Worm (Caenorhabditis elegans) whole organism, L3 larva: ENCODE results near the gene srlf-12.

Source experiments
- ama-1 ChIP-seq: fragments of 150-350 bp; optimal IDR thresholded peaks from 2 replicates; lab custom pipeline; 2018
- elt-3 ChIP-seq, 3 experiments: fragments of 150-350 bp in 1 of 3; sonication (generic microtip) in 2 of 3; optimal IDR thresholded peaks; 2 replicates in 2 of 3; 4 replicates in 1 of 3; lab custom pipeline; 2014 to 2017; ENCODE audit warnings: missing biosample characterization in 3 of 3, missing genetic modification characterization in 3 of 3
- jun-1 ChIP-seq: fragments of 150-350 bp; optimal IDR thresholded peaks from 2 replicates; lab custom pipeline; 2014; ENCODE audit warnings: missing biosample characterization, missing genetic modification reagents, missing genetic modification characterization
- nhr-11 ChIP-seq: fragments of 150-350 bp; optimal IDR thresholded peaks from 2 replicates; lab custom pipeline; 2014; ENCODE audit warnings: missing biosample characterization, missing genetic modification characterization
- nhr-77 ChIP-seq: fragments of 150-350 bp; optimal IDR thresholded peaks from 2 replicates; lab custom pipeline; 2014; ENCODE audit warnings: missing biosample characterization, missing genetic modification characterization
- pqm-1 ChIP-seq: fragments of 150-350 bp; optimal IDR thresholded peaks from 2 replicates; lab custom pipeline; 2017; ENCODE audit warnings: missing biosample characterization, missing genetic modification characterization, inconsistent platforms
- unc-62 ChIP-seq: fragments of 150-350 bp; sonication (generic microtip); optimal IDR thresholded peaks from 4 replicates; lab custom pipeline; 2014; ENCODE audit warnings: missing biosample characterization, missing genetic modification reagents, missing genetic modification characterization

DNA sequence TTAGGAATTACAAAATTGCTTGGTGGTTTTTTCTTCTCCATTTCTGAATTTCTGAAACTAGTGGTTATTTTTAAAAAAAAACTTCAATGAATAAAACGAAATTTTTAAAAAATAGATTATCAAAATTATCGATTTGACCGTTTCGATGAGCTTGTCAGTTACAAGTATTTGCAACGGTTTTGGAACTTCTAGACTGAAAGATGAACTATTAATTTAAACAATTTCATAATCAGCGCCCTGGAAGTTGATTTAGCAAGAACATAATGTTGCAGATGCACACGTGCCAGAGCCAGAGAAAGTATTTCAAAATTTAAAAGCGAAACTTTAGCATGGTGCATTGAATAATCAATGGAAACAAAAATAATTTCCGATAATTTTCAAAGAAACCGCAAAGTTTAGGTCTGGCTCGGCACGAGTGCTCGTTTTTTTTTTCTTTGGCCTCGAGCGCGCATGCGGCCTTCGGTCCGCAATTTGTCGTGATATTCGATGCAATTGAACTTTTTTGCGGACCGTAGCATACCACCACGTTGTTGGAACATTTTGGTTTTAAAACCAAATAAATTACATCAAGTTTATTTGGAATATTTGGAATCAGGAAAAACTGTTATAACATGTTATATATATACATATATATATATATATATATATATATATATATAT is 49.1 kb downstream of the srlf-12 start, which contains the start of gene T11G6.5:
- TF ChIP-seq ama-1 (lab: Kevin White, UChicago) (no peak), unc-62 (no peak), nhr-11 (tag; lab: Kevin White, UChicago) (no peak), nhr-77 (no peak), pqm-1 (tag; lab: Kevin White, UChicago) (no peak), elt-3 (tag; optimal IDR thresholded peaks at IDR 0.05; lab: Kevin White, UChicago) (no peak), jun-1 (tag; lab: Kevin White, UChicago) (no peak)
